Fruit fly (Drosophila melanogaster): Measurements from ENCODE around the gene CG16743.

DNA sequence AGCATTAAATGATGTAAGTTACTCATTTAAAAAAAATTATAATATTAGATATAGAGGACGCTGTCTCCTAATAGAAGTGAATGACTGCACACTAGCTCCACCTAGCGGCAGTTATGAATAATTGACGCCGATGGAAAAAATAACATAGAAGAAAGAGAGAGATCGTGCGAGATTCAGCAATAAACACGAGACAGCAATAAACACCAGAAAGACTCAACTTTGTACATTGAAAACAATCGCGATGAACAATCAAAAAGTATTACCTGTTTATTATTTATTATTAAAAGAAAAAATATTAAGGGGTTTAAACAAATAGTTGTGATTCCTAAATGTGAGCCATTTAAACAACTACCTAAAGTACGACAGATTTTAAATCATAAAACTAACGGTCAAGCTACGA is 14.1 kb downstream of the CG16743 start:
- TF ChIP-seq CG12605 (GFP tag; IDR thresholded peaks at IDR 0.05) (no peak), CG34367 (tag; optimal IDR thresholded peaks at IDR 0.05) (no peak), CG8159 (tag; optimal IDR thresholded peaks at IDR 0.05) (no peak), CG14655 (GFP tag; optimal IDR thresholded peaks at IDR 0.05) (no peak), Snoo (tag; optimal IDR thresholded peaks at IDR 0.05) (no peak), Pif1A (GFP tag; optimal IDR thresholded peaks at IDR 0.05) (no peak), CG8301 (tag; optimal IDR thresholded peaks at IDR 0.05) (no peak), EcR (GFP tag; optimal IDR thresholded peaks at IDR 0.05) (no peak), CG17806 (tag; optimal IDR thresholded peaks at IDR 0.05) (peak; percentile 6), D1 (tag; optimal IDR thresholded peaks at IDR 0.05) (no peak), rn (GFP tag; IDR thresholded peaks at IDR 0.05) (no peak), Pif1B (GFP tag; optimal IDR thresholded peaks at IDR 0.05) (no peak), CG15710 (tag; optimal IDR thresholded peaks at IDR 0.05) (no peak)

Data from whole organism, pupa.